Fruit fly (Drosophila melanogaster) whole organism: Measurements from ENCODE around the gene CG5909.

Source experiments
- Dll ChIP-seq: fragments of >200 bp; optimal IDR thresholded peaks from 2 replicates; lab custom pipeline; 2017
- psq ChIP-seq: fragments of >200 bp; optimal IDR thresholded peaks from 2 replicates; lab custom pipeline; 2017

DNA sequence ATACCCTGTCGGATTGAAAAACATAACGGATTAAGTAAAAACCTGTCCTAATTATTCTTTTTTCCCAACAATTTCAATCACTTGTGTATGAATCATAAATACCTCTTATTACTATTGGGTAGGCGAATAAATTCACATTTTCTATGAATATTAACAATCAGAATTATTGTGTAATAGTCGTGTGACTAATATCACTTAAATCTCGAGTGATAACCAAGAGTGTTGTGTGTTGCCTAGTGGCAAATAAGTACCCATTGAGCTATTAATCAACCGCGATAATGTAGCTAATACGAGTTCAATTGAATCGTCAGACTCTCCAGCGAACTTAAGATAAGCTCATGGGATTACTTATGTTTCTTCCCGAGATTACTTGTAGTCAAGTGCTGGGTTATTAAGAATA, 1.1 kb upstream of the CG5909 start:
- TF ChIP-seq psq (lab: Kevin White, UChicago): no peak
- TF ChIP-seq Dll (lab: Kevin White, UChicago): no peak
